Worm (Caenorhabditis elegans) whole organism, L2 larva: ENCODE data around the gene C12D8.9.

Experiments used
- alr-1 ChIP-seq: fragments of 150-350 bp; optimal IDR thresholded peaks from 2 replicates; lab custom pipeline; 2014; ENCODE audit warnings: missing biosample characterization, missing genetic modification characterization
- ama-1 ChIP-seq: fragments of 150-350 bp; optimal IDR thresholded peaks from 2 replicates; lab custom pipeline; 2018; ENCODE audit warnings: inconsistent platforms
- ceh-16 ChIP-seq: fragments of 150-350 bp; optimal IDR thresholded peaks from 2 replicates; lab custom pipeline; 2014; ENCODE audit warnings: missing biosample characterization, missing genetic modification characterization
- egl-27 ChIP-seq: sonication (generic microtip); optimal IDR thresholded peaks from 3 replicates; lab custom pipeline; 2017; ENCODE audit warnings: missing biosample characterization, missing genetic modification reagents, missing genetic modification characterization
- elt-3 ChIP-seq: sonication (generic microtip); optimal IDR thresholded peaks from 2 replicates; lab custom pipeline; 2017; ENCODE audit warnings: missing biosample characterization, missing genetic modification characterization
- unc-55 ChIP-seq: fragments of 150-350 bp; sonication (generic microtip); optimal IDR thresholded peaks from 3 replicates; lab custom pipeline; 2014; ENCODE audit warnings: missing biosample characterization, missing genetic modification reagents, missing genetic modification characterization
- zag-1 ChIP-seq: fragments of 150-350 bp; optimal IDR thresholded peaks from 2 replicates; lab custom pipeline; 2014; ENCODE audit warnings: missing biosample characterization, missing genetic modification characterization

DNA sequence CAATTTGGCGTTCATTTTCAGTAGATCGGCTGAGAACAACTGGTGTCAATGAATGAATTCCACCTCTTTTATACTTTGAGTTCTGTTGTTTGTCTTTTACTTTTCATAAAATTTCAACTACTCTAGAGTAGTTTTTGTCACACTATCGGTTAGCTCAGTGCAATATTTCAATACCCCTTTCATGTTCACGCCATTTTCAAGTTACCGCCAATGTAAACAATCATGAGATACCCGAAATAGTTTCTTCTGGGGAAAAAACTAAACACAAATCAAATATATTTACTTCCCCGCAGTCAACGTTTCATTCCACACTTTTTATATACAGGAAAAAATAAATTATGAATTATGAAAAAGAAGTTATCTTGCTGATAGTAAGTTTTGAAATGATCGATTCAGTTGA, 14.6 kb downstream of the C12D8.9 start, which contains the start of gene fipr-4:
- TF ChIP-seq zag-1 (no peak), egl-27 (tag; lab: Kevin White, UChicago) (no peak), ama-1 (lab: Kevin White, UChicago) (no peak), elt-3 (tag; lab: Kevin White, UChicago) (no peak), unc-55 (GFP tag; lab: Kevin White, UChicago) (no peak), ceh-16 (tag; lab: Kevin White, UChicago) (no peak), alr-1 (tag; lab: Kevin White, UChicago) (no peak)
